Worm (Caenorhabditis elegans): Measurements from ENCODE around the gene F31E9.6.
"Not testable (repeated sequence)": the region's sequence is repeated elsewhere in the genome, so short reads cannot be mapped to it uniquely, and the experiment has no call there.

F31E9.6 gene

ce11 chrV:17284159-17284558 is 30.8 kb downstream of the F31E9.6 start:
- TF ChIP-seq ZK546.5 (tag; optimal IDR thresholded peaks at IDR 0.05) (no peak), mml-1 (tag; optimal IDR thresholded peaks at IDR 0.05) (no peak), nhr-23 (tag; optimal IDR thresholded peaks at IDR 0.05) (no peak), R02D3.7 (tag; optimal IDR thresholded peaks at IDR 0.05) (no peak), egl-27 (tag; optimal IDR thresholded peaks at IDR 0.05) (no peak), elt-3 (tag; optimal IDR thresholded peaks at IDR 0.05) (no peak), elt-2 (tag; optimal IDR thresholded peaks at IDR 0.05) (no peak), nhr-76 (tag; optimal IDR thresholded peaks at IDR 0.05) (no peak), ceh-82 (tag; optimal IDR thresholded peaks at IDR 0.05) (no peak), egl-5 (tag; optimal IDR thresholded peaks at IDR 0.05) (no peak), ztf-11 (tag; optimal IDR thresholded peaks at IDR 0.05) (no peak), skn-1 (tag; optimal IDR thresholded peaks at IDR 0.05) (no peak), ztf-4 (tag; optimal IDR thresholded peaks at IDR 0.05) (no peak), pha-4 (tag; optimal IDR thresholded peaks at IDR 0.05) (no peak), lin-15B (tag; optimal IDR thresholded peaks at IDR 0.05) (no peak), fkh-2 (tag; optimal IDR thresholded peaks at IDR 0.05) (no peak), nhr-25 (tag; optimal IDR thresholded peaks at IDR 0.05) (no peak)

ce11 chrV:17273249-17273648 is 41.7 kb downstream of the F31E9.6 start, which contains the start of gene K10G4.10:
Gene K10G4.10, plus strand, starts transcription at chrV:17273549.
- TF ChIP-seq R02D3.7 (tag; optimal IDR thresholded peaks at IDR 0.05) (no peak), nhr-28 (tag; optimal IDR thresholded peaks at IDR 0.05) (no peak), tbx-2 (tag; optimal IDR thresholded peaks at IDR 0.05) (no peak), elt-2 (tag; optimal IDR thresholded peaks at IDR 0.05) (no peak), snpc-4 (tag; optimal IDR thresholded peaks at IDR 0.05) (no peak), ama-1 (optimal IDR thresholded peaks at IDR 0.05) (no peak), egl-5 (tag; optimal IDR thresholded peaks at IDR 0.05) (no peak), nhr-12 (tag; optimal IDR thresholded peaks at IDR 0.05) (no peak), ceh-82 (tag; optimal IDR thresholded peaks at IDR 0.05) (no peak), nhr-25 (tag; optimal IDR thresholded peaks at IDR 0.05) (no peak), mml-1 (tag; optimal IDR thresholded peaks at IDR 0.05) (no peak), ceh-28 (tag; optimal IDR thresholded peaks at IDR 0.05) (no peak), nhr-76 (tag; optimal IDR thresholded peaks at IDR 0.05) (no peak), nhr-77 (tag; optimal IDR thresholded peaks at IDR 0.05) (no peak), nhr-23 (tag; optimal IDR thresholded peaks at IDR 0.05) (no peak), fos-1 (tag; optimal IDR thresholded peaks at IDR 0.05) (no peak), zag-1 (tag; optimal IDR thresholded peaks at IDR 0.05) (no peak), pqm-1 (tag; optimal IDR thresholded peaks at IDR 0.05) (no peak), hmg-11 (tag; optimal IDR thresholded peaks at IDR 0.05) (no peak), ztf-4 (tag; optimal IDR thresholded peaks at IDR 0.05) (no peak)

- no peak for TF ChIP-seq nhr-77 (tag; optimal IDR thresholded peaks at IDR 0.05)
- no peak for TF ChIP-seq fkh-10 (GFP tag; optimal IDR thresholded peaks at IDR 0.05)
- TF ChIP-seq lsy-12 (tag; optimal IDR thresholded peaks at IDR 0.05), result no peak
- TF ChIP-seq mdl-1 (tag; optimal IDR thresholded peaks at IDR 0.05), result no peak
- no peak for TF ChIP-seq aly-2 (tag; optimal IDR thresholded peaks at IDR 0.05)
- no peak for TF ChIP-seq ceh-82 (tag; optimal IDR thresholded peaks at IDR 0.05)
- TF ChIP-seq nhr-23 (tag; optimal IDR thresholded peaks at IDR 0.05), result no peak
- no peak for TF ChIP-seq nhr-43 (tag; optimal IDR thresholded peaks at IDR 0.05; ENCODE audit: poor library complexity, severe bottlenecking)
- TF ChIP-seq nhr-25 (tag; optimal IDR thresholded peaks at IDR 0.05), result no peak
- TF ChIP-seq ZK546.5 (tag; optimal IDR thresholded peaks at IDR 0.05), result no peak
- no peak for TF ChIP-seq ceh-16 (tag; optimal IDR thresholded peaks at IDR 0.05)
- no peak for TF ChIP-seq pqm-1 (tag; optimal IDR thresholded peaks at IDR 0.05)
- no peak for TF ChIP-seq mml-1 (tag; optimal IDR thresholded peaks at IDR 0.05)
- no peak for TF ChIP-seq R02D3.7 (tag; optimal IDR thresholded peaks at IDR 0.05)
- TF ChIP-seq nfya-1 (tag; optimal IDR thresholded peaks at IDR 0.05; ENCODE audit: insufficient read depth), result no peak
Measured at ce11 chrV:17272112-17272511, 42.8 kb downstream of the F31E9.6 start.

ce11 chrV:17264855-17265254 is 50.1 kb downstream of the F31E9.6 start, which contains the start of gene K10G4.3:
Gene K10G4.3, minus strand, starts transcription at chrV:17264955.
- not testable (repeated sequence) for TF ChIP-seq ZK546.5 (tag; optimal IDR thresholded peaks at IDR 0.05); nhr-43 (tag; optimal IDR thresholded peaks at IDR 0.05; ENCODE audit: poor library complexity, severe bottlenecking); nhr-12 (tag; optimal IDR thresholded peaks at IDR 0.05)

Measured in whole organism, L3 larva.